Fruit fly (Drosophila melanogaster) whole organism, embryonic: ENCODE data around the gene peng.

ENCODE experiments used
- BEAF-32 ChIP-seq: fragments of 200-800 bp; sonication (Bioruptor generic); optimal IDR thresholded peaks from 3 replicates; lab custom pipeline; 2017; ENCODE audit warnings: missing biosample characterization, missing genetic modification characterization, mild to moderate bottlenecking, moderate library complexity, missing genetic modification reagents
- CG10267 ChIP-seq: fragments of 200-800 bp; sonication (Bioruptor generic); optimal IDR thresholded peaks from 2 replicates; lab custom pipeline; 2018; ENCODE audit warnings: missing biosample characterization, mild to moderate bottlenecking, missing genetic modification characterization, moderate library complexity
- CG10321 ChIP-seq: fragments of 200-800 bp; sonication (Bioruptor generic); IDR thresholded peaks from 2 replicates; pipeline ENCODE4 v1.3.6; 2022; ENCODE audit warnings: missing biosample characterization, missing genetic modification characterization
- CG11247 ChIP-seq: fragments of 200-800 bp; sonication (Bioruptor generic); IDR thresholded peaks from 2 replicates; pipeline ENCODE4 v1.3.6; 2022; ENCODE audit warnings: missing biosample characterization, missing genetic modification characterization
- CG11398 ChIP-seq: fragments of 200-800 bp; sonication (Bioruptor generic); optimal IDR thresholded peaks from 2 replicates; lab custom pipeline; 2016; ENCODE audit warnings: missing biosample characterization, missing genetic modification characterization
- CG15601 ChIP-seq: fragments of 200-800 bp; sonication (Bioruptor generic); optimal IDR thresholded peaks from 3 replicates; lab custom pipeline; 2019; ENCODE audit warnings: missing biosample characterization, mild to moderate bottlenecking, missing genetic modification characterization, moderate library complexity
- CG1602 ChIP-seq: fragments of 200-800 bp; sonication (Bioruptor generic); optimal IDR thresholded peaks from 3 replicates; lab custom pipeline; 2016; ENCODE audit warnings: missing biosample characterization, missing genetic modification characterization
- CG16813 ChIP-seq: fragments of 200-800 bp; sonication (Bioruptor generic); IDR thresholded peaks from 3 replicates; pipeline ENCODE4 v1.3.6; 2022; ENCODE audit warnings: missing biosample characterization, missing genetic modification characterization; ENCODE audit not compliant: partially characterized antibody
- CG17359 ChIP-seq: fragments of 200-800 bp; sonication (Bioruptor generic); optimal IDR thresholded peaks from 3 replicates; lab custom pipeline; 2018; ENCODE audit warnings: missing biosample characterization, mild to moderate bottlenecking, missing genetic modification characterization, moderate library complexity
- CG17829 ChIP-seq: fragments of 200-800 bp; optimal IDR thresholded peaks from 2 replicates; lab custom pipeline; 2019; ENCODE audit warnings: missing biosample characterization, mild to moderate bottlenecking, missing genetic modification characterization, moderate library complexity
- CG18764 ChIP-seq: fragments of 200-800 bp; sonication (Bioruptor generic); optimal IDR thresholded peaks from 3 replicates; lab custom pipeline; 2016; ENCODE audit warnings: missing biosample characterization, missing genetic modification characterization
- CG2129 ChIP-seq: fragments of 200-800 bp; sonication (Bioruptor generic); IDR thresholded peaks from 2 replicates; pipeline ENCODE4 v1.3.6; 2022; ENCODE audit warnings: missing biosample characterization, missing genetic modification characterization; ENCODE audit not compliant: partially characterized antibody
- CG30431 ChIP-seq: fragments of 200-800 bp; sonication (Bioruptor generic); optimal IDR thresholded peaks from 2 replicates; lab custom pipeline; 2017; ENCODE audit warnings: missing biosample characterization, missing genetic modification characterization
- CG31388 ChIP-seq: fragments of 200-800 bp; sonication (Bioruptor generic); optimal IDR thresholded peaks from 2 replicates; lab custom pipeline; 2016; ENCODE audit warnings: missing biosample characterization, missing genetic modification characterization
- CG3163 ChIP-seq: fragments of 200-800 bp; sonication (Bioruptor generic); optimal IDR thresholded peaks from 3 replicates; lab custom pipeline; 2016; ENCODE audit warnings: missing biosample characterization, missing genetic modification characterization
- CG32532 ChIP-seq: fragments of 200-800 bp; sonication (Bioruptor generic); IDR thresholded peaks from 2 replicates; pipeline ENCODE4 v1.3.6; 2022; ENCODE audit warnings: missing biosample characterization, missing genetic modification characterization
- CG34422 ChIP-seq: fragments of 200-800 bp; sonication (Bioruptor generic); IDR thresholded peaks from 3 replicates; pipeline ENCODE4 v1.3.6; 2022; ENCODE audit warnings: missing biosample characterization, missing genetic modification characterization
- CG3838 ChIP-seq: fragments of 200-800 bp; sonication (Bioruptor generic); optimal IDR thresholded peaks from 3 replicates; lab custom pipeline; 2016; ENCODE audit warnings: missing biosample characterization, missing genetic modification characterization
- CG3847 ChIP-seq: fragments of 200-800 bp; sonication (Bioruptor generic); IDR thresholded peaks from 2 replicates; pipeline ENCODE4 v1.3.6; 2022; ENCODE audit warnings: missing biosample characterization, missing genetic modification characterization
- CG4730 ChIP-seq: fragments of 200-800 bp; sonication (Bioruptor generic); IDR thresholded peaks from 2 replicates; pipeline ENCODE4 v1.3.6; 2022; ENCODE audit warnings: missing biosample characterization, missing genetic modification characterization
- CG6791 ChIP-seq: fragments of 200-800 bp; sonication (Bioruptor generic); IDR thresholded peaks from 3 replicates; pipeline ENCODE4 v1.3.6; 2022; ENCODE audit warnings: missing biosample characterization, missing genetic modification characterization; ENCODE audit not compliant: partially characterized antibody
- CG7372 ChIP-seq: fragments of 200-800 bp; sonication (Bioruptor generic); IDR thresholded peaks from 2 replicates; pipeline ENCODE4 v1.3.6; 2022; ENCODE audit warnings: missing biosample characterization, missing genetic modification characterization
- CkIIα-i1 ChIP-seq: fragments of 200-800 bp; sonication (Bioruptor generic); IDR thresholded peaks from 2 replicates; pipeline ENCODE4 v1.3.6; 2022; ENCODE audit warnings: missing biosample characterization, missing genetic modification characterization
- D19A ChIP-seq: fragments of 200-800 bp; optimal IDR thresholded peaks from 3 replicates; lab custom pipeline; 2019; ENCODE audit warnings: missing biosample characterization, mild to moderate bottlenecking, missing genetic modification characterization, moderate library complexity
- D19B ChIP-seq: fragments of 200-800 bp; sonication (Bioruptor generic); optimal IDR thresholded peaks from 2 replicates; lab custom pipeline; 2017; ENCODE audit warnings: missing biosample characterization, mild to moderate bottlenecking, missing genetic modification characterization
- Deaf1 ChIP-seq: fragments of 200-800 bp; optimal IDR thresholded peaks from 3 replicates; lab custom pipeline; 2019; ENCODE audit warnings: missing biosample characterization, mild to moderate bottlenecking, missing genetic modification characterization, moderate library complexity
- Doc3 ChIP-seq: fragments of 200-800 bp; sonication (Bioruptor generic); IDR thresholded peaks from 3 replicates; pipeline ENCODE4 v1.3.6; 2022; ENCODE audit warnings: missing biosample characterization, missing genetic modification characterization; ENCODE audit not compliant: partially characterized antibody
- GATAe ChIP-seq: fragments of 200-800 bp; sonication (Bioruptor generic); conservative IDR thresholded peaks from 2 replicates; pipeline ENCODE4 v1.3.6; 2022; ENCODE audit warnings: missing biosample characterization, missing genetic modification characterization
- Gsc ChIP-seq: fragments of 200-800 bp; sonication (Bioruptor generic); IDR thresholded peaks from 2 replicates; pipeline ENCODE4 v1.3.6; 2022; ENCODE audit warnings: missing biosample characterization, missing genetic modification characterization
- HLHmδ ChIP-seq: fragments of 200-800 bp; sonication (Bioruptor generic); optimal IDR thresholded peaks from 2 replicates; lab custom pipeline; 2018; ENCODE audit warnings: missing biosample characterization, mild to moderate bottlenecking, missing genetic modification characterization, moderate library complexity
- HmgD ChIP-seq: fragments of 200-800 bp; sonication (Bioruptor generic); optimal IDR thresholded peaks from 3 replicates; lab custom pipeline; 2016; ENCODE audit warnings: missing biosample characterization, missing genetic modification characterization
- Hsf ChIP-seq: fragments of 200-800 bp; sonication (Bioruptor generic); optimal IDR thresholded peaks from 3 replicates; lab custom pipeline; 2016; ENCODE audit warnings: missing biosample characterization, missing genetic modification characterization
- Jarid2 ChIP-seq: fragments of 200-800 bp; sonication (Bioruptor generic); optimal IDR thresholded peaks from 3 replicates; lab custom pipeline; 2017; ENCODE audit warnings: mild to moderate bottlenecking, missing biosample characterization, missing genetic modification reagents, missing genetic modification characterization
- Lpt ChIP-seq: fragments of >200 bp; optimal IDR thresholded peaks from 2 replicates; lab custom pipeline; 2018; ENCODE audit warnings: missing biosample characterization, missing genetic modification characterization
- cad ChIP-seq: fragments of >200 bp; optimal IDR thresholded peaks from 2 replicates; lab custom pipeline; 2017; ENCODE audit warnings: missing biosample characterization, missing genetic modification characterization
- chinmo ChIP-seq: fragments of 200-800 bp; sonication (Bioruptor generic); IDR thresholded peaks from 4 replicates; pipeline ENCODE4 v1.3.6; 2022; ENCODE audit warnings: missing biosample characterization, missing genetic modification characterization; ENCODE audit not compliant: partially characterized antibody
- dm ChIP-seq: fragments of 200-800 bp; sonication (Bioruptor generic); optimal IDR thresholded peaks from 3 replicates; lab custom pipeline; 2016; ENCODE audit warnings: missing biosample characterization, missing genetic modification characterization
- fd102C ChIP-seq: fragments of 200-800 bp; sonication (Bioruptor generic); optimal IDR thresholded peaks from 2 replicates; lab custom pipeline; 2018; ENCODE audit warnings: missing biosample characterization, mild to moderate bottlenecking, missing genetic modification characterization, moderate library complexity
- insv ChIP-seq, 2 experiments: fragments of 200-800 bp; sonication (Bioruptor generic); optimal IDR thresholded peaks; 3 replicates each; lab custom pipeline; 2016 to 2018; ENCODE audit warnings: missing biosample characterization in 2 of 2, missing genetic modification characterization in 2 of 2
- lola ChIP-seq, 3 experiments: fragments of >200 bp in 2 of 3; fragments of 200-800 bp in 1 of 3; sonication (Bioruptor generic) in 1 of 3; optimal IDR thresholded peaks; 2 replicates each; lab custom pipeline; 2017 to 2019; ENCODE audit warnings: missing biosample characterization in 3 of 3, missing genetic modification characterization in 3 of 3, mild to moderate bottlenecking in 1 of 3, moderate library complexity in 1 of 3
- mam ChIP-seq: fragments of 200-800 bp; sonication (Bioruptor generic); optimal IDR thresholded peaks from 3 replicates; lab custom pipeline; 2016; ENCODE audit warnings: missing biosample characterization, missing genetic modification characterization
- pita ChIP-seq: fragments of 200-800 bp; sonication (Bioruptor generic); optimal IDR thresholded peaks from 2 replicates; lab custom pipeline; 2017; ENCODE audit warnings: missing biosample characterization, mild to moderate bottlenecking, missing genetic modification characterization
- seq ChIP-seq: fragments of 200-800 bp; sonication (Bioruptor generic); IDR thresholded peaks from 2 replicates; pipeline ENCODE4 v1.3.6; 2022; ENCODE audit warnings: missing biosample characterization, missing genetic modification characterization
- slp2 ChIP-seq: fragments of 200-800 bp; sonication (Bioruptor generic); optimal IDR thresholded peaks from 2 replicates; lab custom pipeline; 2016; ENCODE audit warnings: missing biosample characterization, missing genetic modification characterization
- sna ChIP-seq: fragments of 200-800 bp; sonication (Bioruptor generic); IDR thresholded peaks from 2 replicates; pipeline ENCODE4 v1.3.6; 2022; ENCODE audit warnings: missing biosample characterization, missing genetic modification characterization; ENCODE audit not compliant: partially characterized antibody
- so ChIP-seq: fragments of 200-800 bp; sonication (Bioruptor generic); IDR thresholded peaks from 3 replicates; pipeline ENCODE4 v1.3.6; 2022; ENCODE audit warnings: missing biosample characterization, missing genetic modification characterization
- stwl ChIP-seq: fragments of 200-800 bp; sonication (Bioruptor generic); optimal IDR thresholded peaks from 3 replicates; lab custom pipeline; 2018; ENCODE audit warnings: missing biosample characterization, mild to moderate bottlenecking, missing genetic modification characterization, moderate library complexity
- tap ChIP-seq: fragments of 200-800 bp; optimal IDR thresholded peaks from 3 replicates; lab custom pipeline; 2019; ENCODE audit warnings: missing biosample characterization, mild to moderate bottlenecking, missing genetic modification characterization, moderate library complexity
- tna ChIP-seq: fragments of 200-800 bp; sonication (Bioruptor generic); IDR thresholded peaks from 2 replicates; pipeline ENCODE4 v1.3.6; 2022; ENCODE audit warnings: missing biosample characterization, missing genetic modification characterization; ENCODE audit not compliant: partially characterized antibody
- unc-4 ChIP-seq: fragments of 200-800 bp; sonication (Bioruptor generic); IDR thresholded peaks from 2 replicates; pipeline ENCODE4 v1.3.6; 2022; ENCODE audit warnings: missing biosample characterization, missing genetic modification characterization; ENCODE audit not compliant: partially characterized antibody
- zf30C ChIP-seq: fragments of 200-800 bp; sonication (Bioruptor generic); optimal IDR thresholded peaks from 3 replicates; lab custom pipeline; 2018; ENCODE audit warnings: missing biosample characterization, mild to moderate bottlenecking, missing genetic modification characterization
- zfh1 ChIP-seq: fragments of 200-800 bp; sonication (Bioruptor generic); IDR thresholded peaks from 3 replicates; pipeline ENCODE4 v1.3.6; 2022; ENCODE audit warnings: missing biosample characterization, missing genetic modification characterization

Gene peng

DNA sequence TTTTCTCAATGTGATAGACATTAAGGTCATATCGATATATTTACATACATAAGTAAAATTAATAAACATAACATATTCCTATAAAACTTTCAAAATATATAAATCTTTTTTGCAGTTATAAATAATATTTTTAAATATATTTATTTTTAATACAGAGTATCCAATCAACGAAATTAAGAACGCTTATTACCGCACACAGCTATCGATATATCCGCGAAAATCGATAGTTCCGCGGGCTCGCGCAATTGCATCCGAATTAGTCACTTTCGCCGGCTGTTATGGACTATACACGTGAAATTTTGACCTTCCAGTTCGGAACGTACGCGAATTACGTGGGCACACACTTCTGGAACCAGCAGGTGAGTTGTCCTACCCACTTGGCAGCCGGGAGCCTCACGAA, 39.1 kb upstream of the peng start, which contains the start of gene mst (continued):
- peak; percentile 40; the same call in 1 of the 3 replicates for TF ChIP-seq CG6791 (GFP tag; lab: Robert Waterston, UW)
- TF ChIP-seq mam (GFP tag; lab: Kevin White, UChicago), result no peak
- TF ChIP-seq CG3163 (GFP tag; lab: Kevin White, UChicago), result no peak
- TF ChIP-seq HLHmδ (GFP tag; lab: Kevin White, UChicago), result no peak
- no peak for TF ChIP-seq CG17359 (tag; lab: Kevin White, UChicago)
- TF ChIP-seq CG1602, result no peak
- no peak for TF ChIP-seq Hsf (GFP tag; lab: Kevin White, UChicago)
- TF ChIP-seq CG31388 (GFP tag; lab: Kevin White, UChicago), result no peak
- TF ChIP-seq CG10321, result no peak
- TF ChIP-seq D19B (GFP tag; lab: Kevin White, UChicago), result no peak
- no peak for TF ChIP-seq CG17829
- TF ChIP-seq stwl (tag; lab: Kevin White, UChicago), result no peak
- no peak for TF ChIP-seq CG32532 (GFP tag; lab: Robert Waterston, UW)
- peak; percentile 58; the same call in 1 of the 3 replicates for TF ChIP-seq Doc3 (GFP tag; lab: Robert Waterston, UW)
- TF ChIP-seq zfh1, result no peak
- TF ChIP-seq sna (GFP tag; lab: Robert Waterston, UW), result peak; percentile 73; the same call in 1 of the 2 replicates
- no peak for TF ChIP-seq pita (GFP tag; lab: Kevin White, UChicago)
- no peak for TF ChIP-seq zf30C (GFP tag; lab: Kevin White, UChicago)
- no peak for TF ChIP-seq HmgD (GFP tag; lab: Kevin White, UChicago)
- TF ChIP-seq Jarid2 (GFP tag; lab: Kevin White, UChicago), result no peak
- no peak for TF ChIP-seq insv (GFP tag; optimal IDR thresholded peaks at IDR 0.05; lab: Kevin White, UChicago)
- TF ChIP-seq CG18764 (GFP tag; lab: Kevin White, UChicago), result no peak
- TF ChIP-seq D19A (tag; lab: Kevin White, UChicago), result peak; percentile 53
- TF ChIP-seq Lpt (GFP tag; lab: Kevin White, UChicago), result no peak
- peak; percentile 59 for TF ChIP-seq BEAF-32 (GFP tag; lab: Kevin White, UChicago)
- TF ChIP-seq CG3847 (GFP tag; lab: Robert Waterston, UW), result no peak
- no peak for TF ChIP-seq tap (tag; lab: Kevin White, UChicago)
- TF ChIP-seq so (GFP tag; lab: Robert Waterston, UW), result no peak
- no peak for TF ChIP-seq CG7372 (GFP tag; lab: Robert Waterston, UW)
- TF ChIP-seq tna (GFP tag; lab: Robert Waterston, UW), result no peak
- no peak for TF ChIP-seq cad
- TF ChIP-seq CkIIα-i1 (GFP tag; lab: Robert Waterston, UW), result no peak
- no peak for TF ChIP-seq CG11247 (GFP tag; lab: Robert Waterston, UW)
- TF ChIP-seq CG3838 (GFP tag; lab: Kevin White, UChicago), result no peak
- TF ChIP-seq CG4730 (GFP tag; lab: Robert Waterston, UW), result no peak
- TF ChIP-seq Deaf1, result no peak
- TF ChIP-seq lola (GFP tag; optimal IDR thresholded peaks at IDR 0.05; lab: Kevin White, UChicago), result no peak
- no peak for TF ChIP-seq CG30431 (GFP tag; lab: Kevin White, UChicago)
- no peak for TF ChIP-seq slp2 (GFP tag; lab: Kevin White, UChicago)

DNA sequence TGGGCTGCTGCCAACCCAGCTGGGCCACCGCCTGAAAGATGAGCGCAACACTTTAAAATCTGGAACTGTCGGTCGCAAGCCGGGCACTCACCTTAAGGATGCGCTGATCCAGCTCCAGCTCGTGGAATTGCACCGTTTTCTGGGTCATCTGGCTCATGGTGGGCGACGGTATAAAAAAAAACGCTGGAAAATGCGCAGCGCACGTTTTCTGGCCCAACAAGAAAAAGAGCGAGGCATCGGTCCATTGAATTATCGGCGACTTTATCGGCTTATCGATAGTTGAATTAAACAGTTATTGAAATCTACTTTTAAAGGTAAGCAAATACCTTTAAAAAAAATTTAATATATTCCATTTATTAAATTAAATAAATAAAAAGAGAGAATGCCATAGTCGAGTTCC, 38.1 kb upstream of the peng start, which contains the start of gene Ddx56:
Ddx56 (minus strand) TSS at position 252 of the 400 bp plus-strand sequence.
- TF ChIP-seq CG34422 (GFP tag; lab: Robert Waterston, UW) (no peak), dm (GFP tag; lab: Kevin White, UChicago) (peak; percentile 29), CG10267 (no peak), seq (GFP tag; lab: Robert Waterston, UW) (no peak), CG11398 (GFP tag; lab: Kevin White, UChicago) (no peak), Gsc (GFP tag; lab: Robert Waterston, UW) (no peak), GATAe (GFP tag; lab: Robert Waterston, UW) (no peak), CG2129 (GFP tag; lab: Robert Waterston, UW) (peak; percentile 23), unc-4 (GFP tag; lab: Robert Waterston, UW) (peak; percentile 63), fd102C (GFP tag; lab: Kevin White, UChicago) (no peak), chinmo (GFP tag; lab: Robert Waterston, UW) (0 out of 4 replicates have a peak, but pooled peaks have one; percentile 65), CG15601 (tag; lab: Kevin White, UChicago) (no peak), CG16813 (peak; percentile 50; the same call in 2 of the 3 replicates)
